Fruit fly (Drosophila melanogaster): Measurements from ENCODE around the gene PpD3.

Gene PpD3

dm6 chr3R:9777941-9778360, 30.3 kb downstream of the PpD3 start, which contains the start of gene RpS29 (continued):
- peak; percentile 87 for TF ChIP-seq CG4328 (GFP tag; optimal IDR thresholded peaks at IDR 0.05)
- peak; percentile 39 for TF ChIP-seq zen (tag; optimal IDR thresholded peaks at IDR 0.05)
- 0 out of 2 replicates have a peak, but pooled peaks have one; percentile 10 for TF ChIP-seq gt (GFP tag; IDR thresholded peaks at IDR 0.05)
- peak; percentile 72 for TF ChIP-seq CG12071 (GFP tag; optimal IDR thresholded peaks at IDR 0.05)
- TF ChIP-seq CG9437 (GFP tag; optimal IDR thresholded peaks at IDR 0.05): no peak
- TF ChIP-seq bsh (GFP tag; optimal IDR thresholded peaks at IDR 0.05): peak; percentile 46 to 49
- peak; percentile 91 for TF ChIP-seq CG13894 (tag; optimal IDR thresholded peaks at IDR 0.05)
- no peak for TF ChIP-seq hkb (optimal IDR thresholded peaks at IDR 0.05)
- peak; percentile 52 for TF ChIP-seq hkb (GFP tag; IDR thresholded peaks at IDR 0.05)
- TF ChIP-seq CG12299 (tag; optimal IDR thresholded peaks at IDR 0.05): peak; percentile 66
- peak; percentile 61 for TF ChIP-seq Tbp (GFP tag; optimal IDR thresholded peaks at IDR 0.05)
- peak; percentile 59 for TF ChIP-seq fd64A (GFP tag; optimal IDR thresholded peaks at IDR 0.05)
- TF ChIP-seq CG16779 (GFP tag; IDR thresholded peaks at IDR 0.05): peak; percentile 67
- peak; percentile 78 for TF ChIP-seq kni (GFP tag; optimal IDR thresholded peaks at IDR 0.05)
- peak; percentile 80 for TF ChIP-seq CG8089 (GFP tag; optimal IDR thresholded peaks at IDR 0.05)
- peak; percentile 52; the same call in 1 of the 2 replicates for TF ChIP-seq rib (GFP tag; IDR thresholded peaks at IDR 0.05)
- no peak for TF ChIP-seq Kr (GFP tag; optimal IDR thresholded peaks at IDR 0.05)
- TF ChIP-seq CG31441 (GFP tag; IDR thresholded peaks at IDR 0.05): peak; percentile 51; the same call in 1 of the 2 replicates
- TF ChIP-seq Deaf1 (tag; optimal IDR thresholded peaks at IDR 0.05): peak; percentile 43
- TF ChIP-seq CG33557 (GFP tag; optimal IDR thresholded peaks at IDR 0.05): peak; percentile 67
- peak; percentile 68 for TF ChIP-seq Nf-YC (tag; optimal IDR thresholded peaks at IDR 0.05)
- TF ChIP-seq H2.0 (GFP tag; IDR thresholded peaks at IDR 0.05): peak; percentile 74
- TF ChIP-seq pfk (GFP tag; optimal IDR thresholded peaks at IDR 0.05): peak; percentile 77
- peak; percentile 92 for TF ChIP-seq CG13624 (GFP tag; optimal IDR thresholded peaks at IDR 0.05)
- no peak for TF ChIP-seq nau (GFP tag; optimal IDR thresholded peaks at IDR 0.05)
- peak; percentile 78 for TF ChIP-seq MBD-R2 (GFP tag; IDR thresholded peaks at IDR 0.05)
- no peak; the same call in 1 of the 2 replicates for TF ChIP-seq seq (GFP tag; IDR thresholded peaks at IDR 0.05)
- TF ChIP-seq lov (optimal IDR thresholded peaks at IDR 0.05): no peak
- peak; percentile 62; the same call in 1 of the 3 replicates for TF ChIP-seq lov (GFP tag; IDR thresholded peaks at IDR 0.05)
- TF ChIP-seq Taf1 (GFP tag; IDR thresholded peaks at IDR 0.05): 0 out of 2 replicates have a peak, but pooled peaks have one; percentile 50
- TF ChIP-seq CG3407 (GFP tag; optimal IDR thresholded peaks at IDR 0.05): peak; percentile 48
- no peak for TF ChIP-seq so (GFP tag; IDR thresholded peaks at IDR 0.05)
- TF ChIP-seq Lhr (GFP tag; optimal IDR thresholded peaks at IDR 0.05): peak; percentile 90
- TF ChIP-seq CG8359 (GFP tag; optimal IDR thresholded peaks at IDR 0.05; ENCODE audit: borderline replicate concordance): no peak
- 0 out of 2 replicates have a peak, but pooled peaks have one; percentile 33 for TF ChIP-seq CkIIα-i1 (GFP tag; IDR thresholded peaks at IDR 0.05)
- TF ChIP-seq CoRest (tag; optimal IDR thresholded peaks at IDR 0.05): peak; percentile 63
- TF ChIP-seq lmd (GFP tag; IDR thresholded peaks at IDR 0.05): peak; percentile 71; the same call in 1 of the 2 replicates
- peak; percentile 68 for TF ChIP-seq CG11723 (GFP tag; optimal IDR thresholded peaks at IDR 0.05)
- TF ChIP-seq vvl (GFP tag; IDR thresholded peaks at IDR 0.05): peak; percentile 90
- TF ChIP-seq Optix (GFP tag; IDR thresholded peaks at IDR 0.05): peak; percentile 46; the same call in 1 of the 3 replicates
- TF ChIP-seq danr (GFP tag; IDR thresholded peaks at IDR 0.05): 0 out of 2 replicates have a peak, but pooled peaks have one; percentile 28
- peak; percentile 57 for TF ChIP-seq zf30C (GFP tag; optimal IDR thresholded peaks at IDR 0.05)
- TF ChIP-seq gsb-n (tag; optimal IDR thresholded peaks at IDR 0.05): peak; percentile 54
- peak; percentile 53 for TF ChIP-seq CG17802 (tag; optimal IDR thresholded peaks at IDR 0.05)
- no peak for TF ChIP-seq prd (optimal IDR thresholded peaks at IDR 0.05)
- TF ChIP-seq prd (GFP tag; IDR thresholded peaks at IDR 0.05): peak; percentile 76
- peak; percentile 94 for TF ChIP-seq Hmr (GFP tag; optimal IDR thresholded peaks at IDR 0.05)
- peak; percentile 53 for TF ChIP-seq trh (GFP tag; optimal IDR thresholded peaks at IDR 0.05)
- TF ChIP-seq chinmo (GFP tag; IDR thresholded peaks at IDR 0.05; ENCODE audit: partially characterized antibody): peak; percentile 92
- peak; percentile 70 for TF ChIP-seq Fer2 (tag; optimal IDR thresholded peaks at IDR 0.05)
- TF ChIP-seq ind (GFP tag; optimal IDR thresholded peaks at IDR 0.05): peak; percentile 83

Measured in whole organism, embryonic.